ENCODE assay signal across 3 worm cellular contexts in genomic region chrII:5901407-5902026, ce11.
TF ChIP-seq lines count a peak whose summit lies in the region.

No protein-coding gene starts in this region.

TF ChIP-seq in whole organism, L1 larva, 84 proteins besides CTCF, POLR2A, EP300 and RAD21 (continued from another document):
- TF ChIP-seq snpc-4 (tag; optimal IDR thresholded peaks at IDR 0.05; lab: Kevin White, UChicago) (no peak), aly-2 (tag; optimal IDR thresholded peaks at IDR 0.05; lab: Kevin White, UChicago) (no peak), mab-9 (GFP tag; IDR thresholded peaks at IDR 0.05; lab: Robert Waterston, UW) (no peak), nhr-71 (tag; optimal IDR thresholded peaks at IDR 0.05; lab: Kevin White, UChicago) (no peak), nhr-85 (tag; lab: Kevin White, UChicago) (no peak), fkh-8 (tag; optimal IDR thresholded peaks at IDR 0.05; lab: Kevin White, UChicago) (no peak), isw-1 (GFP tag; IDR thresholded peaks at IDR 0.05; lab: Robert Waterston, UW) (no peak), mep-1 (tag; optimal IDR thresholded peaks at IDR 0.05; lab: Kevin White, UChicago) (no peak), efl-1 (optimal IDR thresholded peaks at IDR 0.05; lab: Kevin White, UChicago) (no peak), efl-1 (GFP tag; optimal IDR thresholded peaks at IDR 0.05 in 1 of 2; lab: Kevin White, UChicago) (peak in 1 of 2 experiments; percentile 71), ceh-8 (GFP tag; optimal IDR thresholded peaks at IDR 0.05; lab: Kevin White, UChicago) (peak; percentile 68), hlh-17 (GFP tag; optimal IDR thresholded peaks at IDR 0.05; lab: Kevin White, UChicago; ENCODE audit: borderline replicate concordance) (no peak), lin-39 (tag; optimal IDR thresholded peaks at IDR 0.05; lab: Kevin White, UChicago) (no peak), nhr-237 (tag; optimal IDR thresholded peaks at IDR 0.05; lab: Kevin White, UChicago) (no peak), unc-30 (tag; optimal IDR thresholded peaks at IDR 0.05; lab: Kevin White, UChicago) (no peak), nhr-12 (tag; optimal IDR thresholded peaks at IDR 0.05; lab: Kevin White, UChicago) (no peak), lir-3 (tag; optimal IDR thresholded peaks at IDR 0.05; lab: Kevin White, UChicago; ENCODE audit: poor library complexity) (no peak), nhr-90 (tag; optimal IDR thresholded peaks at IDR 0.05; lab: Kevin White, UChicago; ENCODE audit: poor library complexity) (no peak), lsy-2 (tag; optimal IDR thresholded peaks at IDR 0.05; lab: Kevin White, UChicago) (no peak), vab-15 (tag; optimal IDR thresholded peaks at IDR 0.05; lab: Kevin White, UChicago) (no peak), dsc-1 (tag; optimal IDR thresholded peaks at IDR 0.05; lab: Kevin White, UChicago) (no peak), efl-3 (GFP tag; optimal IDR thresholded peaks at IDR 0.05; lab: Kevin White, UChicago) (no peak), pqm-1 (tag; optimal IDR thresholded peaks at IDR 0.05; lab: Kevin White, UChicago) (no peak), mef-2 (tag; optimal IDR thresholded peaks at IDR 0.05; lab: Kevin White, UChicago) (no peak), zip-4 (GFP tag; optimal IDR thresholded peaks at IDR 0.05; lab: Kevin White, UChicago) (no peak), fos-1 (tag; optimal IDR thresholded peaks at IDR 0.05; lab: Kevin White, UChicago) (no peak)

TF ChIP-seq in whole organism, L2 larva, 48 proteins besides CTCF, POLR2A, EP300 and RAD21 (continued from another document):
- TF ChIP-seq lin-13 (GFP tag; optimal IDR thresholded peaks at IDR 0.05; lab: Kevin White, UChicago), result no peak

TF ChIP-seq in whole organism, L4 larva, 104 proteins besides CTCF, POLR2A, EP300 and RAD21 (continued from another document):
- TF ChIP-seq F10B5.3 (tag; optimal IDR thresholded peaks at IDR 0.05; lab: Kevin White, UChicago) (peak; percentile 55), ceh-28 (tag; optimal IDR thresholded peaks at IDR 0.05; lab: Kevin White, UChicago) (no peak), ZK337.2 (GFP tag; IDR thresholded peaks at IDR 0.05; lab: Robert Waterston, UW) (no peak), spr-1 (tag; optimal IDR thresholded peaks at IDR 0.05; lab: Kevin White, UChicago) (peak; percentile 58), Y48G9A.11 (GFP tag; IDR thresholded peaks at IDR 0.05; lab: Robert Waterston, UW) (no peak), ceh-44 (GFP tag; IDR thresholded peaks at IDR 0.05; lab: Robert Waterston, UW) (no peak), aly-2 (tag; optimal IDR thresholded peaks at IDR 0.05; lab: Kevin White, UChicago) (no peak), mxl-3 (GFP tag; optimal IDR thresholded peaks at IDR 0.05; lab: Kevin White, UChicago) (peak; percentile 47), Y5F2A.4 (GFP tag; optimal IDR thresholded peaks at IDR 0.05; lab: Kevin White, UChicago) (no peak), tag-97 (GFP tag; IDR thresholded peaks at IDR 0.05; lab: Robert Waterston, UW) (no peak), nhr-77 (tag; optimal IDR thresholded peaks at IDR 0.05; lab: Kevin White, UChicago) (no peak), nhr-111 (GFP tag; optimal IDR thresholded peaks at IDR 0.05; lab: Kevin White, UChicago) (peak; percentile 45), mep-1 (tag; optimal IDR thresholded peaks at IDR 0.05; lab: Kevin White, UChicago) (peak; percentile 65), hlh-11 (tag; optimal IDR thresholded peaks at IDR 0.05; lab: Kevin White, UChicago) (peak; percentile 90), D1046.2 (GFP tag; IDR thresholded peaks at IDR 0.05; lab: Robert Waterston, UW) (0 out of 2 replicates have a peak, but pooled peaks have one; percentile 46), daf-16 (GFP tag; optimal IDR thresholded peaks at IDR 0.05; lab: Kevin White, UChicago) (no peak), daf-16 (tag; optimal IDR thresholded peaks at IDR 0.05; lab: Kevin White, UChicago) (peak; percentile 36), nhr-48 (tag; optimal IDR thresholded peaks at IDR 0.05; lab: Kevin White, UChicago) (peak; percentile 71), mxl-2 (GFP tag; conservative IDR thresholded peaks at IDR 0.05; lab: Robert Waterston, UW) (no peak), hlh-30 (tag; optimal IDR thresholded peaks at IDR 0.05; lab: Kevin White, UChicago; ENCODE audit: insufficient read depth) (peak; percentile 22), nhr-28 (tag; optimal IDR thresholded peaks at IDR 0.05; lab: Kevin White, UChicago) (peak; percentile 36), dmd-9 (GFP tag; IDR thresholded peaks at IDR 0.05; lab: Robert Waterston, UW) (no peak), F49E8.2 (tag; optimal IDR thresholded peaks at IDR 0.05; lab: Kevin White, UChicago; ENCODE audit: borderline replicate concordance) (no peak), madf-9 (GFP tag; conservative IDR thresholded peaks at IDR 0.05; lab: Robert Waterston, UW) (peak; percentile 98), ztf-7 (tag; optimal IDR thresholded peaks at IDR 0.05; lab: Kevin White, UChicago) (no peak), aha-1 (tag; lab: Kevin White, UChicago) (no peak), F44E2.7 (GFP tag; IDR thresholded peaks at IDR 0.05; lab: Robert Waterston, UW) (no peak)
